Worm (Caenorhabditis elegans): Measurements from ENCODE around the gene R07E5.19.
"Not testable (repeated sequence)": the region's sequence is repeated elsewhere in the genome, so short reads cannot be mapped to it uniquely, and the experiment has no call there.

The R07E5.19 gene

ce11 chrIII:4369381-4369809 lies 48.5 kb downstream of the R07E5.19 start:
- peak; percentile 58; the same call in 1 of the 2 replicates for TF ChIP-seq vab-7 (GFP tag; IDR thresholded peaks at IDR 0.05)
- TF ChIP-seq T26A8.4 (GFP tag; IDR thresholded peaks at IDR 0.05): peak; percentile 84
- TF ChIP-seq aha-1 (tag): peak; percentile 96
- TF ChIP-seq ctbp-1 (GFP tag; IDR thresholded peaks at IDR 0.05): peak; percentile 69; the same call in 1 of the 2 replicates
- peak; percentile 74 for TF ChIP-seq rbr-2 (tag; optimal IDR thresholded peaks at IDR 0.05)
- peak; percentile 44 for TF ChIP-seq hlh-30 (tag; optimal IDR thresholded peaks at IDR 0.05; ENCODE audit: insufficient read depth)
- TF ChIP-seq D1046.2 (GFP tag; IDR thresholded peaks at IDR 0.05): peak; percentile 52; the same call in 1 of the 2 replicates
- peak in 1 of 2 experiments; percentile 17 for TF ChIP-seq mdl-1 (tag; optimal IDR thresholded peaks at IDR 0.05)
- TF ChIP-seq lir-3 (tag; optimal IDR thresholded peaks at IDR 0.05): peak; percentile 52
- peak; percentile 75; the same call in 1 of the 2 replicates for TF ChIP-seq F44E2.7 (GFP tag; IDR thresholded peaks at IDR 0.05)
- TF ChIP-seq dmd-9 (GFP tag; IDR thresholded peaks at IDR 0.05): peak; percentile 39; the same call in 1 of the 2 replicates
- peak; percentile 30 for TF ChIP-seq nhr-6 (tag; optimal IDR thresholded peaks at IDR 0.05)
- peak; percentile 8 for TF ChIP-seq F37D6.2 (tag; optimal IDR thresholded peaks at IDR 0.05)
- TF ChIP-seq zfp-3 (GFP tag; conservative IDR thresholded peaks at IDR 0.05): peak; percentile 82
- peak; percentile 69; the same call in 1 of the 2 replicates for TF ChIP-seq nhr-42 (GFP tag; IDR thresholded peaks at IDR 0.05)
- TF ChIP-seq madf-9 (GFP tag; conservative IDR thresholded peaks at IDR 0.05): peak; percentile 78
- TF ChIP-seq F26F4.8 (GFP tag; conservative IDR thresholded peaks at IDR 0.05): 0 out of 2 replicates have a peak, but pooled peaks have one; percentile 19
- TF ChIP-seq ZK337.2 (GFP tag; IDR thresholded peaks at IDR 0.05): peak; percentile 64; the same call in 1 of the 2 replicates
- peak; percentile 88 for TF ChIP-seq hmg-1.1 (GFP tag; IDR thresholded peaks at IDR 0.05)
- peak in 1 of 2 experiments; percentile 24 for TF ChIP-seq hif-1 (tag; optimal IDR thresholded peaks at IDR 0.05)
- peak; percentile 78; the same call in 1 of the 2 replicates for TF ChIP-seq dmd-8 (GFP tag; IDR thresholded peaks at IDR 0.05)
- peak; percentile 41 for TF ChIP-seq mxl-3 (GFP tag; optimal IDR thresholded peaks at IDR 0.05)
- TF ChIP-seq pha-4 (GFP tag; IDR thresholded peaks at IDR 0.05): peak; percentile 84
- not testable (repeated sequence) for TF ChIP-seq pha-4 (tag; optimal IDR thresholded peaks at IDR 0.05)
- peak; percentile 37 for TF ChIP-seq nhr-28 (tag; optimal IDR thresholded peaks at IDR 0.05)
- peak; percentile 84 for TF ChIP-seq lin-38 (GFP tag; IDR thresholded peaks at IDR 0.05)
- TF ChIP-seq lin-1 (GFP tag; IDR thresholded peaks at IDR 0.05): 0 out of 2 replicates have a peak, but pooled peaks have one; percentile 43
- peak; percentile 6 for TF ChIP-seq jun-1 (tag; optimal IDR thresholded peaks at IDR 0.05)
- TF ChIP-seq nhr-48 (tag; optimal IDR thresholded peaks at IDR 0.05): peak; percentile 67
- TF ChIP-seq nhr-102 (tag; optimal IDR thresholded peaks at IDR 0.05): peak; percentile 71
- peak; percentile 63 for TF ChIP-seq spr-1 (tag; optimal IDR thresholded peaks at IDR 0.05)
- peak; percentile 5 for TF ChIP-seq duxl-1 (tag; optimal IDR thresholded peaks at IDR 0.05; ENCODE audit: poor library complexity)
- peak; percentile 51 for TF ChIP-seq spr-3 (GFP tag; optimal IDR thresholded peaks at IDR 0.05)
- peak; percentile 45; the same call in 1 of the 2 replicates for TF ChIP-seq arid-1 (GFP tag; conservative IDR thresholded peaks at IDR 0.05)
- TF ChIP-seq daf-16 (GFP tag; optimal IDR thresholded peaks at IDR 0.05): peak; percentile 20 to 54
- TF ChIP-seq daf-16 (tag; optimal IDR thresholded peaks at IDR 0.05): peak; percentile 24
- peak; percentile 3 for TF ChIP-seq pqm-1 (tag; optimal IDR thresholded peaks at IDR 0.05)
- peak; percentile 85 for TF ChIP-seq dmd-6 (GFP tag; IDR thresholded peaks at IDR 0.05)
- TF ChIP-seq set-16 (GFP tag; IDR thresholded peaks at IDR 0.05): peak; percentile 90
- peak; percentile 49 for TF ChIP-seq F10B5.3 (tag; optimal IDR thresholded peaks at IDR 0.05)
- TF ChIP-seq dve-1 (tag; optimal IDR thresholded peaks at IDR 0.05; ENCODE audit: insufficient read depth): peak; percentile 61
- peak; percentile 59; the same call in 1 of the 2 replicates for TF ChIP-seq Y75B8A.6 (GFP tag; IDR thresholded peaks at IDR 0.05)
- peak; percentile 65 for TF ChIP-seq tra-1 (GFP tag; IDR thresholded peaks at IDR 0.05)
- TF ChIP-seq nhr-41 (GFP tag; IDR thresholded peaks at IDR 0.05): peak; percentile 53; the same call in 1 of the 2 replicates
- TF ChIP-seq lim-7 (GFP tag; IDR thresholded peaks at IDR 0.05): peak; percentile 71
- TF ChIP-seq T20F7.1 (GFP tag; optimal IDR thresholded peaks at IDR 0.05): peak; percentile 57
- TF ChIP-seq egl-43 (GFP tag; IDR thresholded peaks at IDR 0.05): peak; percentile 94

Data from whole organism, L4 larva.